Fruit fly (Drosophila melanogaster): ENCODE measurements around the gene CG33271.

CG33271 gene

dm6 chr3L:11561946-11562760 is 15.1 kb downstream of the CG33271 start, which contains the start of the genes CG7394 and Mob2 (continued):
- TF ChIP-seq so (GFP tag; IDR thresholded peaks at IDR 0.05) (peak; percentile 79; the same call in 2 of the 3 replicates), mam (GFP tag; optimal IDR thresholded peaks at IDR 0.05) (peak; percentile 89), CG12155 (GFP tag; optimal IDR thresholded peaks at IDR 0.05) (peak; percentile 91), CG7987 (GFP tag; optimal IDR thresholded peaks at IDR 0.05) (peak; percentile 75), fd96Cb (tag; optimal IDR thresholded peaks at IDR 0.05) (peak; percentile 87), Dref (GFP tag; IDR thresholded peaks at IDR 0.05) (peak; percentile 75), Hr39 (optimal IDR thresholded peaks at IDR 0.05) (peak; percentile 94), kah (GFP tag; optimal IDR thresholded peaks at IDR 0.05) (peak; percentile 43), abd-A (tag; optimal IDR thresholded peaks at IDR 0.05) (peak; percentile 75), Gug (GFP tag; IDR thresholded peaks at IDR 0.05) (peak; percentile 87; the same call in 3 of the 4 replicates), CG30431 (GFP tag; optimal IDR thresholded peaks at IDR 0.05) (peak; percentile 65), cato (GFP tag; optimal IDR thresholded peaks at IDR 0.05; ENCODE audit: borderline replicate concordance) (peak; percentile 82), croc (GFP tag; conservative IDR thresholded peaks at IDR 0.05) (peak; percentile 64), tll (GFP tag; optimal IDR thresholded peaks at IDR 0.05) (peak in 1 of 2 experiments; percentile 40), CG10274 (GFP tag; optimal IDR thresholded peaks at IDR 0.05) (peak; percentile 58), CG2199 (GFP tag; IDR thresholded peaks at IDR 0.05) (no peak), CG4854 (GFP tag; optimal IDR thresholded peaks at IDR 0.05) (peak; percentile 87), Vsx1 (GFP tag; optimal IDR thresholded peaks at IDR 0.05) (peak; percentile 59), eve (GFP tag; optimal IDR thresholded peaks at IDR 0.05) (peak; percentile 30 to 95), dmrt11E (tag; optimal IDR thresholded peaks at IDR 0.05) (peak; percentile 83), Ada2b (GFP tag; IDR thresholded peaks at IDR 0.05) (peak; percentile 88), fd3F (GFP tag; optimal IDR thresholded peaks at IDR 0.05) (peak; percentile 90), stwl (tag; optimal IDR thresholded peaks at IDR 0.05) (peak; percentile 92), Jarid2 (GFP tag; optimal IDR thresholded peaks at IDR 0.05) (peak; percentile 30), hkb (optimal IDR thresholded peaks at IDR 0.05) (no peak), hkb (GFP tag; IDR thresholded peaks at IDR 0.05) (peak; percentile 91), HLH54F (GFP tag; optimal IDR thresholded peaks at IDR 0.05) (peak; percentile 81), CG7786 (GFP tag; optimal IDR thresholded peaks at IDR 0.05) (peak; percentile 84), rib (GFP tag; IDR thresholded peaks at IDR 0.05) (peak; percentile 87), ase (GFP tag; IDR thresholded peaks at IDR 0.05) (peak; percentile 81), CG11560 (tag; IDR thresholded peaks at IDR 0.05) (peak; percentile 82; the same call in 2 of the 3 replicates), CG4820 (GFP tag; optimal IDR thresholded peaks at IDR 0.05) (peak; percentile 88), Opbp (GFP tag; IDR thresholded peaks at IDR 0.05; ENCODE audit: partially characterized antibody) (peak; percentile 81), tap (tag; optimal IDR thresholded peaks at IDR 0.05) (peak; percentile 91), Pdp1 (GFP tag; optimal IDR thresholded peaks at IDR 0.05) (peak; percentile 61 to 91), twi (tag; optimal IDR thresholded peaks at IDR 0.05) (peak; percentile 80), Ptx1 (GFP tag; IDR thresholded peaks at IDR 0.05) (peak; percentile 91), gfzf (GFP tag; optimal IDR thresholded peaks at IDR 0.05) (peak; percentile 42), bbx (GFP tag; IDR thresholded peaks at IDR 0.05; ENCODE audit: partially characterized antibody) (peak; percentile 77), Aef1 (GFP tag; IDR thresholded peaks at IDR 0.05) (peak; percentile 90), CG14441 (GFP tag; IDR thresholded peaks at IDR 0.05) (peak; percentile 88), Xbp1 (GFP tag; optimal IDR thresholded peaks at IDR 0.05) (peak; percentile 94), CTCF (GFP tag; optimal IDR thresholded peaks at IDR 0.05) (peak; percentile 4), bsh (GFP tag; optimal IDR thresholded peaks at IDR 0.05) (peak in 1 of 2 experiments; percentile 94), CG43689 (GFP tag; IDR thresholded peaks at IDR 0.05) (peak; percentile 53; the same call in 1 of the 2 replicates), B-H1 (GFP tag; IDR thresholded peaks at IDR 0.05) (peak; percentile 85), TFAM (GFP tag; optimal IDR thresholded peaks at IDR 0.05) (no peak), CG10147 (GFP tag; optimal IDR thresholded peaks at IDR 0.05) (peak; percentile 51), Mad (GFP tag; optimal IDR thresholded peaks at IDR 0.05) (peak; percentile 84)

Data from whole organism, embryonic.